Worm (Caenorhabditis elegans): ENCODE data around the gene C18B10.6.
A peak's percentile ranks its signal among the peaks of the same experiment; 100 is the strongest.
"Not testable (repeated sequence)": the region's sequence is repeated elsewhere in the genome, so short reads cannot be mapped to it uniquely, and the experiment has no call there.

C18B10.6 gene

ce11 chrV:7521304-7521703 is 40.5 kb upstream of the C18B10.6 start (continued):
- TF ChIP-seq nhr-102 (tag; optimal IDR thresholded peaks at IDR 0.05) (no peak), daf-16 (GFP tag; optimal IDR thresholded peaks at IDR 0.05) (no peak), daf-16 (tag; optimal IDR thresholded peaks at IDR 0.05) (peak; percentile 94), hif-1 (tag; optimal IDR thresholded peaks at IDR 0.05) (no peak), mdl-1 (tag; optimal IDR thresholded peaks at IDR 0.05) (no peak), zip-2 (tag; optimal IDR thresholded peaks at IDR 0.05) (no peak), nhr-25 (tag; optimal IDR thresholded peaks at IDR 0.05; ENCODE audit: borderline replicate concordance, insufficient read depth) (no peak)

ce11 chrV:7520077-7520476 is 39.2 kb upstream of the C18B10.6 start, which contains the start of gene srb-19:
TSS of gene srb-19 (minus strand) at chrV:7520177.
- TF ChIP-seq tag-97 (GFP tag; IDR thresholded peaks at IDR 0.05) (no peak), lir-3 (tag; optimal IDR thresholded peaks at IDR 0.05) (no peak), F44E2.7 (GFP tag; IDR thresholded peaks at IDR 0.05) (no peak), ZK546.5 (tag; optimal IDR thresholded peaks at IDR 0.05) (no peak), ceh-44 (GFP tag; IDR thresholded peaks at IDR 0.05) (no peak), Y5F2A.4 (GFP tag; optimal IDR thresholded peaks at IDR 0.05) (no peak)

ce11 chrV:7514939-7515338 is 34.1 kb upstream of the C18B10.6 start, which contains the start of gene srb-18:
TSS of gene srb-18 (plus strand) at chrV:7515239.
- TF ChIP-seq R02D3.7 (tag; optimal IDR thresholded peaks at IDR 0.05): no peak
- TF ChIP-seq unc-130 (GFP tag; optimal IDR thresholded peaks at IDR 0.05): no peak
- no peak for TF ChIP-seq sdz-12 (GFP tag; optimal IDR thresholded peaks at IDR 0.05)
- TF ChIP-seq lin-1 (GFP tag; IDR thresholded peaks at IDR 0.05): no peak
- no peak for TF ChIP-seq snpc-4 (tag; optimal IDR thresholded peaks at IDR 0.05)
- no peak for TF ChIP-seq zfp-2 (tag; optimal IDR thresholded peaks at IDR 0.05)
- no peak for TF ChIP-seq nhr-41 (GFP tag; IDR thresholded peaks at IDR 0.05)
- no peak for TF ChIP-seq lin-38 (GFP tag; IDR thresholded peaks at IDR 0.05)
- no peak for TF ChIP-seq Y75B8A.6 (GFP tag; IDR thresholded peaks at IDR 0.05)
- no peak for TF ChIP-seq daf-8 (GFP tag; IDR thresholded peaks at IDR 0.05)
- TF ChIP-seq F37D6.2 (tag; optimal IDR thresholded peaks at IDR 0.05): no peak
- no peak for TF ChIP-seq pha-4 (GFP tag; IDR thresholded peaks at IDR 0.05)
- no peak for TF ChIP-seq pha-4 (tag; optimal IDR thresholded peaks at IDR 0.05)

- not testable (repeated sequence) for TF ChIP-seq sdz-12 (GFP tag; optimal IDR thresholded peaks at IDR 0.05); Y5F2A.4 (GFP tag; optimal IDR thresholded peaks at IDR 0.05); lin-29 (GFP tag; IDR thresholded peaks at IDR 0.05)
Measured at ce11 chrV:7511465-7511864, 30.6 kb upstream of the C18B10.6 start, which contains the start of gene nhr-171. TSS of gene nhr-171 (plus strand) at chrV:7511765.

ce11 chrV:7508566-7509044 is 27.8 kb upstream of the C18B10.6 start, which contains the start of the genes str-31 and nhr-172:
TSS of gene str-31 (minus strand) at chrV:7508666.
TSS of gene nhr-172 (plus strand) at chrV:7508994.
- no peak for TF ChIP-seq lin-1 (GFP tag; IDR thresholded peaks at IDR 0.05)

- TF ChIP-seq Y5F2A.4 (GFP tag; optimal IDR thresholded peaks at IDR 0.05) (no peak), ceh-44 (GFP tag; IDR thresholded peaks at IDR 0.05) (0 out of 2 replicates have a peak, but pooled peaks have one; percentile 3), F49E8.2 (tag; optimal IDR thresholded peaks at IDR 0.05; ENCODE audit: borderline replicate concordance) (no peak), pqm-1 (tag; optimal IDR thresholded peaks at IDR 0.05) (no peak)
Measured at ce11 chrV:7506207-7506606, 25.4 kb upstream of the C18B10.6 start.

ce11 chrV:7504271-7504670 is 23.4 kb upstream of the C18B10.6 start, which contains the start of gene srh-229:
TSS of gene srh-229 (minus strand) at chrV:7504371.
- TF ChIP-seq Y48G9A.11 (GFP tag; IDR thresholded peaks at IDR 0.05) (no peak), zag-1 (tag; optimal IDR thresholded peaks at IDR 0.05) (no peak)

Measured in whole organism, L4 larva.